Worm (Caenorhabditis elegans): Measurements from ENCODE around the gene srv-34.
A peak's percentile ranks its signal among the peaks of the same experiment; 100 is the strongest.

Gene srv-34

DNA sequence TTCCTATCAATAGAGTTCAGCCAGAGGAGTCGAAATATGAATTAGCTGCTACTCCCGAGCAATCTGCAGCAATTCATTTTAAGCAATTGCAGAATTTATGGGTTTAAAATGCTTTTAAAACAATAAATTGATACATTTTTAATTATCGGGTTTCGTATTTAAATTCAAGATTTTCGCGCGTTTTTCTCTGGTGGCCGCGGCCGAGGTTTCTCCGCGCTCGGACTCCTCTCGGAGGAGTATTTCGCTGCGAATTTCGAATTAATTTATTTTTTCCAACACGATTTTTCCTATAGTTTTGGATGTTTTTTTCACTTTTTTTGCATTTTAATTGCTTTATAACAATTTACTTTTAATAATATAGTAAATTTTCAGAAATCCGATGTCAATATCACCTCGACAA is 26.9 kb upstream of the srv-34 start, which contains the start of gene F13A7.14 (continued):
- no peak for TF ChIP-seq aly-2 (tag; optimal IDR thresholded peaks at IDR 0.05)
- no peak for TF ChIP-seq skn-1 (tag; optimal IDR thresholded peaks at IDR 0.05)
- no peak for TF ChIP-seq ceh-62 (tag; optimal IDR thresholded peaks at IDR 0.05)
- TF ChIP-seq nhr-237 (tag; optimal IDR thresholded peaks at IDR 0.05), result no peak
- no peak for TF ChIP-seq ceh-20 (GFP tag; IDR thresholded peaks at IDR 0.05)
- TF ChIP-seq spr-3 (GFP tag; optimal IDR thresholded peaks at IDR 0.05), result peak; percentile 20
- no peak for TF ChIP-seq php-3 (GFP tag; IDR thresholded peaks at IDR 0.05)
- TF ChIP-seq daf-16 (GFP tag; optimal IDR thresholded peaks at IDR 0.05), result no peak
- TF ChIP-seq daf-16 (tag; optimal IDR thresholded peaks at IDR 0.05), result no peak
- no peak for TF ChIP-seq ctbp-1 (GFP tag; IDR thresholded peaks at IDR 0.05)
- TF ChIP-seq mes-2 (tag; optimal IDR thresholded peaks at IDR 0.05; ENCODE audit: poor library complexity, severe bottlenecking), result peak; percentile 100
- peak; percentile 33 for TF ChIP-seq lin-13 (GFP tag; optimal IDR thresholded peaks at IDR 0.05)
- TF ChIP-seq snpc-1.2 (GFP tag; IDR thresholded peaks at IDR 0.05), result 0 out of 2 replicates have a peak, but pooled peaks have one; percentile 32
- TF ChIP-seq hlh-11 (tag; optimal IDR thresholded peaks at IDR 0.05), result no peak
- TF ChIP-seq snpc-4 (tag; optimal IDR thresholded peaks at IDR 0.05), result no peak
- TF ChIP-seq nhr-25 (tag; optimal IDR thresholded peaks at IDR 0.05; ENCODE audit: borderline replicate concordance, insufficient read depth), result no peak
- TF ChIP-seq F44E2.7 (GFP tag; IDR thresholded peaks at IDR 0.05), result no peak
- TF ChIP-seq F26F4.8 (GFP tag; conservative IDR thresholded peaks at IDR 0.05), result no peak
- no peak for TF ChIP-seq ama-1 (optimal IDR thresholded peaks at IDR 0.05)
- TF ChIP-seq madf-5 (GFP tag; IDR thresholded peaks at IDR 0.05), result peak in 1 of 2 experiments; percentile 76; a peak in 1 of 4 replicates
- no peak for TF ChIP-seq lim-7 (GFP tag; IDR thresholded peaks at IDR 0.05)
- TF ChIP-seq pha-4 (GFP tag; IDR thresholded peaks at IDR 0.05), result no peak
- TF ChIP-seq pha-4 (tag; optimal IDR thresholded peaks at IDR 0.05), result no peak
- TF ChIP-seq zfp-3 (GFP tag; conservative IDR thresholded peaks at IDR 0.05), result no peak
- TF ChIP-seq ceh-44 (GFP tag; IDR thresholded peaks at IDR 0.05), result peak; percentile 61; the same call in 1 of the 2 replicates
- TF ChIP-seq lin-38 (GFP tag; IDR thresholded peaks at IDR 0.05), result peak; percentile 73
- no peak for TF ChIP-seq dve-1 (tag; optimal IDR thresholded peaks at IDR 0.05; ENCODE audit: insufficient read depth)
- no peak for TF ChIP-seq dmd-8 (GFP tag; IDR thresholded peaks at IDR 0.05)
- peak; percentile 44; the same call in 1 of the 2 replicates for TF ChIP-seq Y48G9A.11 (GFP tag; IDR thresholded peaks at IDR 0.05)
- TF ChIP-seq daf-19 (GFP tag; conservative IDR thresholded peaks at IDR 0.05), result no peak
- TF ChIP-seq F10B5.3 (tag; optimal IDR thresholded peaks at IDR 0.05), result no peak
- peak; percentile 95 for TF ChIP-seq ZK337.2 (GFP tag; IDR thresholded peaks at IDR 0.05)
- peak; percentile 68; the same call in 1 of the 2 replicates for TF ChIP-seq tag-97 (GFP tag; IDR thresholded peaks at IDR 0.05)
- no peak for TF ChIP-seq lin-29 (GFP tag; IDR thresholded peaks at IDR 0.05)
- TF ChIP-seq hif-1 (tag; optimal IDR thresholded peaks at IDR 0.05), result peak in 1 of 2 experiments; percentile 90
- TF ChIP-seq F49E8.2 (tag; optimal IDR thresholded peaks at IDR 0.05; ENCODE audit: borderline replicate concordance), result peak; percentile 19
- TF ChIP-seq nhr-10 (tag; optimal IDR thresholded peaks at IDR 0.05), result no peak
- TF ChIP-seq nhr-41 (GFP tag; IDR thresholded peaks at IDR 0.05), result no peak
- peak; percentile 85 for TF ChIP-seq duxl-1 (tag; optimal IDR thresholded peaks at IDR 0.05; ENCODE audit: poor library complexity)
- peak; percentile 52 for TF ChIP-seq rbr-2 (tag; optimal IDR thresholded peaks at IDR 0.05)
- TF ChIP-seq mxl-3 (GFP tag; optimal IDR thresholded peaks at IDR 0.05), result no peak
- no peak for TF ChIP-seq mdl-1 (tag; optimal IDR thresholded peaks at IDR 0.05)
- TF ChIP-seq zip-11 (GFP tag; IDR thresholded peaks at IDR 0.05), result no peak
- peak; percentile 38; the same call in 1 of the 2 replicates for TF ChIP-seq nhr-42 (GFP tag; IDR thresholded peaks at IDR 0.05)
- TF ChIP-seq nhr-77 (tag; optimal IDR thresholded peaks at IDR 0.05), result no peak
- peak; percentile 66 for TF ChIP-seq aha-1 (tag)
- TF ChIP-seq sdz-12 (GFP tag; optimal IDR thresholded peaks at IDR 0.05), result no peak
- TF ChIP-seq vab-7 (GFP tag; IDR thresholded peaks at IDR 0.05), result 0 out of 2 replicates have a peak, but pooled peaks have one; percentile 16
- TF ChIP-seq mep-1 (tag; optimal IDR thresholded peaks at IDR 0.05), result no peak
- no peak for TF ChIP-seq unc-39 (tag; optimal IDR thresholded peaks at IDR 0.05)
- no peak for TF ChIP-seq T20F7.1 (GFP tag; optimal IDR thresholded peaks at IDR 0.05)
- no peak for TF ChIP-seq Y105C5A.15 (GFP tag; IDR thresholded peaks at IDR 0.05)
